Fruit fly (Drosophila melanogaster): Measurements from ENCODE around the gene Cyp4s3.

Cyp4s3 gene

DNA sequence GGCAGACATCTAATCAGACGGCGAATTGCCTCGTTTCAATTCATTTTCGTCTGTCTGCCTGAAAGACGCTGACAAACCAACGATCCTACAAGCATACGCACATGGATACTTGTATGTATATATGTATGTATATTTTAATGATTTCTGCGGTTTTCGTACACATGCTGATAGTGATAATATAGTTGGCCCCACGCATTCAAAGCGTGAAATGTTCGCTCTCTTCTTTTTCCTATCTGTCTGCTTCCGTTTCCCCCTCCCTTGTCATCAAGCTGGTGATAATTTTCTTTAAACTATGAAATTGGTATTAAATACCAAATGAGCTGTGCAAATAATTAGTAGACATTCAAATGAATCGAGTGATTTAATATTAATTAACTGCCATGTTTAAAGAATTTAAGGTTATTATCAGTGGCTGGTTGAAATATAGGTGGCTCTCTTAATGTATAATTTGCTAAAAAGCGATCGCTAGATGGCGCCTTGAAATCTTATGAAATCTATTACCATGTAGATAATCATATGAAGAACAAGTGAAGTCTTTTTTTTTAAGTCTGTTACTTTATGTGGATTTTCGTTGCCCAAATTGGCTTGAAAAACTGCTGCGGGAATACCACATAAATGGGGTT is 35.5 kb downstream of the Cyp4s3 start, which contains the start of gene CG33177 (continued):
- no peak for TF ChIP-seq CG11247 (GFP tag; IDR thresholded peaks at IDR 0.05)
- peak; percentile 9 for TF ChIP-seq CG12769 (tag; optimal IDR thresholded peaks at IDR 0.05)
- peak; percentile 37 for TF ChIP-seq CG17359 (tag; optimal IDR thresholded peaks at IDR 0.05)
- TF ChIP-seq phol (tag; optimal IDR thresholded peaks at IDR 0.05), result peak; percentile 55
- TF ChIP-seq Nf-YA (GFP tag; IDR thresholded peaks at IDR 0.05), result no peak
- 0 out of 2 replicates have a peak, but pooled peaks have one; percentile 12 for TF ChIP-seq lmd (GFP tag; IDR thresholded peaks at IDR 0.05)
- no peak for TF ChIP-seq sqz (GFP tag; optimal IDR thresholded peaks at IDR 0.05)
- TF ChIP-seq trh (GFP tag; optimal IDR thresholded peaks at IDR 0.05), result no peak
- no peak for TF ChIP-seq CG3847 (GFP tag; IDR thresholded peaks at IDR 0.05)
- TF ChIP-seq Hmx (GFP tag; optimal IDR thresholded peaks at IDR 0.05), result no peak
- no peak for TF ChIP-seq unc-4 (GFP tag; IDR thresholded peaks at IDR 0.05; ENCODE audit: partially characterized antibody)
- peak in 1 of 2 experiments; percentile 35 for TF ChIP-seq chif (GFP tag; optimal IDR thresholded peaks at IDR 0.05)
- TF ChIP-seq fd96Cb (tag; optimal IDR thresholded peaks at IDR 0.05), result no peak
- TF ChIP-seq dmrt11E (tag; optimal IDR thresholded peaks at IDR 0.05), result no peak
- no peak for TF ChIP-seq MBD-R2 (GFP tag; IDR thresholded peaks at IDR 0.05)
- no peak for TF ChIP-seq Stat92E (GFP tag; optimal IDR thresholded peaks at IDR 0.05)
- TF ChIP-seq CG12104 (GFP tag; optimal IDR thresholded peaks at IDR 0.05), result no peak
- TF ChIP-seq pita (GFP tag; optimal IDR thresholded peaks at IDR 0.05), result peak; percentile 3
- peak; percentile 41 for TF ChIP-seq CG9817 (tag; optimal IDR thresholded peaks at IDR 0.05)
- TF ChIP-seq pho (GFP tag; optimal IDR thresholded peaks at IDR 0.05), result peak; percentile 12
- no peak for TF ChIP-seq CG6689 (GFP tag; IDR thresholded peaks at IDR 0.05)
- no peak for TF ChIP-seq z (GFP tag; IDR thresholded peaks at IDR 0.05)
- no peak for TF ChIP-seq CG6654 (GFP tag; optimal IDR thresholded peaks at IDR 0.05)
- TF ChIP-seq CG10565 (GFP tag; optimal IDR thresholded peaks at IDR 0.05), result no peak
- peak; percentile 77 for TF ChIP-seq Med (GFP tag)
- no peak for TF ChIP-seq D19B (GFP tag; optimal IDR thresholded peaks at IDR 0.05)
- TF ChIP-seq unpg (GFP tag; optimal IDR thresholded peaks at IDR 0.05), result peak; percentile 0
- no peak for TF ChIP-seq Six4 (GFP tag; optimal IDR thresholded peaks at IDR 0.05)
- TF ChIP-seq TFAM (GFP tag; optimal IDR thresholded peaks at IDR 0.05), result no peak
- no peak for TF ChIP-seq CG12942 (GFP tag; optimal IDR thresholded peaks at IDR 0.05)
- 0 out of 2 replicates have a peak, but pooled peaks have one; percentile 9 for TF ChIP-seq Bgb (GFP tag; IDR thresholded peaks at IDR 0.05; ENCODE audit: partially characterized antibody)
- no peak for TF ChIP-seq CG6813 (GFP tag; optimal IDR thresholded peaks at IDR 0.05)
- no peak for TF ChIP-seq Dbx (GFP tag; IDR thresholded peaks at IDR 0.05)
- no peak for TF ChIP-seq odd (GFP tag; optimal IDR thresholded peaks at IDR 0.05)
- peak; percentile 11 for TF ChIP-seq Deaf1 (tag; optimal IDR thresholded peaks at IDR 0.05)
- no peak for TF ChIP-seq ssp (GFP tag; IDR thresholded peaks at IDR 0.05)
- peak; percentile 91 for TF ChIP-seq exex (tag; optimal IDR thresholded peaks at IDR 0.05)
- TF ChIP-seq CG31224 (GFP tag; IDR thresholded peaks at IDR 0.05), result no peak
- peak; percentile 16 for TF ChIP-seq CG15269 (tag; optimal IDR thresholded peaks at IDR 0.05)
- no peak for TF ChIP-seq E2f1 (GFP tag; IDR thresholded peaks at IDR 0.05)
- peak; percentile 32 for TF ChIP-seq CG15514 (GFP tag; optimal IDR thresholded peaks at IDR 0.05)
- TF ChIP-seq CG7372 (GFP tag; IDR thresholded peaks at IDR 0.05), result peak; percentile 10; the same call in 1 of the 2 replicates
- TF ChIP-seq CG17802 (tag; optimal IDR thresholded peaks at IDR 0.05), result no peak
- no peak for TF ChIP-seq CG13287 (GFP tag; IDR thresholded peaks at IDR 0.05; ENCODE audit: partially characterized antibody)
- TF ChIP-seq Fer3 (tag; optimal IDR thresholded peaks at IDR 0.05), result peak; percentile 20
- no peak for TF ChIP-seq Jarid2 (GFP tag; optimal IDR thresholded peaks at IDR 0.05)
- TF ChIP-seq tap (tag; optimal IDR thresholded peaks at IDR 0.05), result no peak
- no peak for TF ChIP-seq mld (GFP tag; IDR thresholded peaks at IDR 0.05; ENCODE audit: partially characterized antibody)
- TF ChIP-seq hbn (GFP tag; IDR thresholded peaks at IDR 0.05; ENCODE audit: partially characterized antibody), result no peak

Data from whole organism, embryonic.